Worm (Caenorhabditis elegans) whole organism, L4 larva: ENCODE measurements around the gene C11H1.7.

Experiments
- aly-2 ChIP-seq: sonication (generic microtip); optimal IDR thresholded peaks from 2 replicates; lab custom pipeline; 2018; ENCODE audit warnings: missing biosample characterization, missing genetic modification characterization
- arid-1 ChIP-seq: fragments of 200-800 bp; sonication (Bioruptor generic); conservative IDR thresholded peaks from 2 replicates; pipeline ENCODE4 v1.3.6; 2022; ENCODE audit warnings: missing genetic modification reagents, missing genetic modification characterization, missing compliant biosample characterization
- egl-43 ChIP-seq: fragments of 200-800 bp; sonication (Bioruptor generic); IDR thresholded peaks from 2 replicates; pipeline ENCODE4 v1.3.6; 2022; ENCODE audit warnings: missing genetic modification reagents, missing genetic modification characterization, missing compliant biosample characterization
- lin-15B ChIP-seq: fragments of 150-350 bp; sonication (generic microtip); optimal IDR thresholded peaks from 3 replicates; lab custom pipeline; 2014; ENCODE audit warnings: missing biosample characterization, missing genetic modification characterization
- mdl-1 ChIP-seq, 2 experiments: fragments of 150-350 bp in 1 of 2; sonication (generic microtip) in 1 of 2; optimal IDR thresholded peaks; 2 replicates each; lab custom pipeline; 2014 to 2017; ENCODE audit warnings: missing biosample characterization in 2 of 2, missing genetic modification characterization in 2 of 2
- nhr-28 ChIP-seq: fragments of 150-350 bp; optimal IDR thresholded peaks from 2 replicates; lab custom pipeline; 2014; ENCODE audit warnings: missing biosample characterization, missing genetic modification characterization
- nhr-6 ChIP-seq: fragments of 150-350 bp; optimal IDR thresholded peaks from 2 replicates; lab custom pipeline; 2014; ENCODE audit warnings: missing biosample characterization, missing genetic modification characterization
- nhr-76 ChIP-seq: fragments of 150-350 bp; optimal IDR thresholded peaks from 2 replicates; lab custom pipeline; 2014; ENCODE audit warnings: missing biosample characterization, missing genetic modification characterization
- skn-1 ChIP-seq: fragments of 150-350 bp; optimal IDR thresholded peaks from 2 replicates; lab custom pipeline; 2014; ENCODE audit warnings: missing biosample characterization, missing genetic modification characterization

DNA sequence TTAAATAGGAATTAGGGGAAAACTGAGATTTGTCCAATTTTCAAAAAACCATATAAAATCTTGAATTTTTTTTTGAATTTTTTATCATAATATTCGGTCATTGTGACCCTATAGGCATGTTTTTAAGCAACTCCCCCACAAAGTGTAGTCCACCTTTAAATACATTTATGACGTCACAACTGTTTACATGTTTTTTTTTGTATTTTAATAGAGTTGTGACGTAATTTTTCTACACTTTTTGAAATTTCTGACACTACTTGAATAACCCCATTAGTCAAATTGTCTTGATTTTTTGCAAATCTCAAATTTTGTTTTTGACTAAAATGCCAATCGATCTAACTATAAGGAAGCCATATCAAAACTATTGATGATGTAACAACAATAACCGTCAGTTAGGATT, 38.9 kb downstream of the C11H1.7 start:
- TF ChIP-seq nhr-76 (tag; lab: Kevin White, UChicago): no peak
- no peak for TF ChIP-seq nhr-6 (tag; lab: Kevin White, UChicago)
- no peak for TF ChIP-seq skn-1 (tag; lab: Kevin White, UChicago)
- TF ChIP-seq arid-1: no peak
- no peak for TF ChIP-seq aly-2 (tag; lab: Kevin White, UChicago)
- no peak for TF ChIP-seq mdl-1 (tag; optimal IDR thresholded peaks at IDR 0.05; lab: Kevin White, UChicago)
- no peak for TF ChIP-seq egl-43 (GFP tag; lab: Robert Waterston, UW)
- no peak for TF ChIP-seq nhr-28 (tag; lab: Kevin White, UChicago)
- no peak for TF ChIP-seq lin-15B
